Fruit fly (Drosophila melanogaster) whole organism, embryonic: ENCODE results near the gene Atg6.

ENCODE experiments used
- Ada2b ChIP-seq: fragments of 200-800 bp; sonication (Bioruptor generic); IDR thresholded peaks from 2 replicates; pipeline ENCODE4 v1.3.6; 2022; ENCODE audit warnings: missing biosample characterization, missing genetic modification characterization
- Atf6 ChIP-seq: fragments of 200-800 bp; sonication (Bioruptor generic); IDR thresholded peaks from 2 replicates; pipeline ENCODE4 v1.3.6; 2022; ENCODE audit warnings: missing biosample characterization, missing genetic modification characterization
- BtbVII ChIP-seq: fragments of 200-800 bp; sonication (Bioruptor generic); optimal IDR thresholded peaks from 3 replicates; lab custom pipeline; 2017; ENCODE audit warnings: missing biosample characterization, mild to moderate bottlenecking, missing genetic modification characterization
- CG10147 ChIP-seq: fragments of 200-800 bp; sonication (Bioruptor generic); optimal IDR thresholded peaks from 2 replicates; lab custom pipeline; 2019; ENCODE audit warnings: missing biosample characterization, mild to moderate bottlenecking, missing genetic modification characterization, moderate library complexity
- CG10209 ChIP-seq: fragments of 200-800 bp; sonication (Bioruptor generic); optimal IDR thresholded peaks from 3 replicates; lab custom pipeline; 2017; ENCODE audit warnings: missing biosample characterization, mild to moderate bottlenecking, missing genetic modification characterization, missing genetic modification reagents
- CG10431 ChIP-seq: fragments of 200-800 bp; sonication (Bioruptor generic); optimal IDR thresholded peaks from 3 replicates; lab custom pipeline; 2018; ENCODE audit warnings: missing biosample characterization, mild to moderate bottlenecking, missing genetic modification characterization
- CG10543 ChIP-seq: fragments of 200-800 bp; sonication (Bioruptor generic); optimal IDR thresholded peaks from 3 replicates; lab custom pipeline; 2017; ENCODE audit warnings: missing biosample characterization, mild to moderate bottlenecking, missing genetic modification characterization, moderate library complexity
- CG10565 ChIP-seq: fragments of 200-800 bp; sonication (Bioruptor generic); optimal IDR thresholded peaks from 3 replicates; lab custom pipeline; 2016; ENCODE audit warnings: missing biosample characterization, mild to moderate bottlenecking, missing genetic modification characterization
- CG11456 ChIP-seq: fragments of 200-800 bp; sonication (Bioruptor generic); IDR thresholded peaks from 3 replicates; pipeline ENCODE4 v1.3.6; 2022; ENCODE audit warnings: missing biosample characterization, missing genetic modification characterization
- CG12155 ChIP-seq: fragments of 200-800 bp; sonication (Bioruptor generic); optimal IDR thresholded peaks from 3 replicates; lab custom pipeline; 2016; ENCODE audit warnings: missing biosample characterization, missing genetic modification characterization
- CG14710 ChIP-seq: fragments of 200-800 bp; sonication (Bioruptor generic); optimal IDR thresholded peaks from 3 replicates; lab custom pipeline; 2019; ENCODE audit warnings: missing biosample characterization, mild to moderate bottlenecking, missing genetic modification characterization, moderate library complexity
- CG15479 ChIP-seq: fragments of 200-800 bp; sonication (Bioruptor generic); optimal IDR thresholded peaks from 3 replicates; lab custom pipeline; 2019; ENCODE audit warnings: missing biosample characterization, mild to moderate bottlenecking, missing genetic modification characterization, moderate library complexity
- CG17361 ChIP-seq: fragments of 200-800 bp; sonication (Bioruptor generic); IDR thresholded peaks from 3 replicates; pipeline ENCODE4 v1.3.6; 2022; ENCODE audit warnings: missing biosample characterization, missing genetic modification characterization
- CG17385 ChIP-seq: fragments of 200-800 bp; sonication (Bioruptor generic); optimal IDR thresholded peaks from 3 replicates; lab custom pipeline; 2018; ENCODE audit warnings: missing biosample characterization, mild to moderate bottlenecking, missing genetic modification characterization
- CG18011 ChIP-seq: fragments of 200-800 bp; sonication (Bioruptor generic); optimal IDR thresholded peaks from 2 replicates; lab custom pipeline; 2017; ENCODE audit warnings: missing biosample characterization, missing genetic modification characterization, mild to moderate bottlenecking, moderate library complexity, missing genotype
- CG18599 ChIP-seq: fragments of 200-800 bp; sonication (Bioruptor generic); optimal IDR thresholded peaks from 3 replicates; lab custom pipeline; 2017; ENCODE audit warnings: missing biosample characterization, missing genetic modification characterization, mild to moderate bottlenecking, moderate library complexity, missing genetic modification reagents
- CG32767 ChIP-seq: fragments of 200-800 bp; sonication (Bioruptor generic); IDR thresholded peaks from 2 replicates; pipeline ENCODE4 v1.3.6; 2022; ENCODE audit warnings: missing biosample characterization, missing genetic modification characterization
- CG34422 ChIP-seq: fragments of 200-800 bp; sonication (Bioruptor generic); IDR thresholded peaks from 3 replicates; pipeline ENCODE4 v1.3.6; 2022; ENCODE audit warnings: missing biosample characterization, missing genetic modification characterization
- CG4820 ChIP-seq: fragments of 200-800 bp; sonication (Bioruptor generic); optimal IDR thresholded peaks from 3 replicates; lab custom pipeline; 2016; ENCODE audit warnings: missing biosample characterization, missing genetic modification characterization
- CG6854 ChIP-seq: fragments of 200-800 bp; sonication (Bioruptor generic); optimal IDR thresholded peaks from 3 replicates; lab custom pipeline; 2017; ENCODE audit warnings: missing biosample characterization, mild to moderate bottlenecking, missing genetic modification characterization
- CG8089 ChIP-seq: fragments of 200-800 bp; sonication (Bioruptor generic); optimal IDR thresholded peaks from 3 replicates; lab custom pipeline; 2016; ENCODE audit warnings: missing biosample characterization, missing genetic modification characterization
- CrebB ChIP-seq: fragments of 200-800 bp; sonication (Bioruptor generic); optimal IDR thresholded peaks from 3 replicates; lab custom pipeline; 2018; ENCODE audit warnings: missing biosample characterization, mild to moderate bottlenecking, missing genetic modification characterization
- Drgx ChIP-seq: fragments of 200-800 bp; sonication (Bioruptor generic); IDR thresholded peaks from 2 replicates; pipeline ENCODE4 v1.3.6; 2022; ENCODE audit warnings: missing biosample characterization, missing genetic modification characterization
- ERR ChIP-seq: fragments of 200-800 bp; sonication (Bioruptor generic); optimal IDR thresholded peaks from 2 replicates; lab custom pipeline; 2016; ENCODE audit warnings: missing biosample characterization, missing genetic modification characterization
- MBD-R2 ChIP-seq: fragments of 200-800 bp; sonication (Bioruptor generic); IDR thresholded peaks from 2 replicates; pipeline ENCODE4 v1.3.6; 2022; ENCODE audit warnings: missing biosample characterization, missing genetic modification characterization
- MESR4 ChIP-seq: fragments of 200-800 bp; sonication (Bioruptor generic); optimal IDR thresholded peaks from 2 replicates; lab custom pipeline; 2018; ENCODE audit warnings: missing biosample characterization, mild to moderate bottlenecking, missing genetic modification characterization, moderate library complexity
- Med ChIP-seq: fragments of 200-800 bp; sonication (Bioruptor generic); peaks from one replicate; lab custom pipeline; 2016; ENCODE audit warnings: missing biosample characterization, missing genetic modification characterization, mild to moderate bottlenecking, inconsistent platforms, moderate library complexity
- Nf-YB ChIP-seq: fragments of 200-800 bp; sonication (Bioruptor generic); optimal IDR thresholded peaks from 3 replicates; lab custom pipeline; 2019; ENCODE audit warnings: missing biosample characterization, mild to moderate bottlenecking, missing genetic modification characterization, moderate library complexity
- Sry-δ ChIP-seq: fragments of 200-800 bp; sonication (Bioruptor generic); optimal IDR thresholded peaks from 2 replicates; lab custom pipeline; 2016; ENCODE audit warnings: missing biosample characterization, missing genetic modification characterization
- Xbp1 ChIP-seq: fragments of 200-800 bp; sonication (Bioruptor generic); optimal IDR thresholded peaks from 3 replicates; lab custom pipeline; 2016; ENCODE audit warnings: missing biosample characterization, mild to moderate bottlenecking, missing genetic modification characterization
- ash1 ChIP-seq: fragments of 200-800 bp; sonication (Bioruptor generic); optimal IDR thresholded peaks from 2 replicates; lab custom pipeline; 2018; ENCODE audit warnings: missing biosample characterization, mild to moderate bottlenecking, missing genetic modification characterization
- bab2 ChIP-seq: fragments of 200-800 bp; sonication (Bioruptor generic); optimal IDR thresholded peaks from 2 replicates; lab custom pipeline; 2016; ENCODE audit warnings: missing biosample characterization, missing genetic modification characterization
- br ChIP-seq: fragments of >200 bp; optimal IDR thresholded peaks from 2 replicates; lab custom pipeline; 2017
- bsh ChIP-seq, 2 experiments: fragments of 200-800 bp; sonication (Bioruptor generic); optimal IDR thresholded peaks; 2 replicates each; lab custom pipeline; 2017 to 2018; ENCODE audit warnings: mild to moderate bottlenecking in 2 of 2, missing biosample characterization in 2 of 2, missing genetic modification characterization in 2 of 2, moderate library complexity in 1 of 2
- cg ChIP-seq: fragments of 200-800 bp; sonication (Bioruptor generic); optimal IDR thresholded peaks from 3 replicates; lab custom pipeline; 2019; ENCODE audit warnings: missing biosample characterization, mild to moderate bottlenecking, missing genetic modification characterization, moderate library complexity
- crol ChIP-seq: fragments of 200-800 bp; sonication (Bioruptor generic); IDR thresholded peaks from 2 replicates; pipeline ENCODE4 v1.3.6; 2022; ENCODE audit warnings: missing biosample characterization, missing genetic modification characterization
- cwo ChIP-seq: fragments of 200-800 bp; sonication (Bioruptor generic); optimal IDR thresholded peaks from 3 replicates; lab custom pipeline; 2017; ENCODE audit warnings: missing biosample characterization, missing genetic modification characterization, mild to moderate bottlenecking, moderate library complexity, missing genetic modification reagents
- da ChIP-seq: fragments of 200-800 bp; sonication (Bioruptor generic); optimal IDR thresholded peaks from 2 replicates; lab custom pipeline; 2016; ENCODE audit warnings: missing biosample characterization, missing genetic modification characterization
- gro ChIP-seq: fragments of 200-800 bp; sonication (Bioruptor generic); optimal IDR thresholded peaks from 2 replicates; lab custom pipeline; 2016; ENCODE audit warnings: missing biosample characterization, missing genetic modification characterization
- hb ChIP-seq: fragments of 200-800 bp; sonication (Bioruptor generic); IDR thresholded peaks from 3 replicates; pipeline ENCODE4 v1.3.6; 2022; ENCODE audit warnings: missing biosample characterization, missing genetic modification characterization; ENCODE audit not compliant: partially characterized antibody
- ind ChIP-seq: fragments of 200-800 bp; sonication (Bioruptor generic); optimal IDR thresholded peaks from 3 replicates; lab custom pipeline; 2016; ENCODE audit warnings: missing biosample characterization, missing genetic modification characterization
- mirr ChIP-seq: fragments of 200-800 bp; sonication (Bioruptor generic); optimal IDR thresholded peaks from 3 replicates; lab custom pipeline; 2018; ENCODE audit warnings: missing biosample characterization, mild to moderate bottlenecking, missing genetic modification characterization
- peb ChIP-seq: fragments of 200-800 bp; sonication (Bioruptor generic); IDR thresholded peaks from 2 replicates; pipeline ENCODE4 v1.3.6; 2022; ENCODE audit warnings: missing biosample characterization, missing genetic modification characterization
- prd ChIP-seq, 3 experiments: fragments of >200 bp in 2 of 3; fragments of 200-800 bp in 1 of 3; sonication (Bioruptor generic) in 1 of 3; optimal IDR thresholded peaks in 2 of 3; IDR thresholded peaks in 1 of 3; 2 replicates in 2 of 3; 3 replicates in 1 of 3; pipeline versions ENCODE4 v1.3.6 to Lab custom; 2017 to 2022; ENCODE audit warnings: missing biosample characterization in 1 of 3, missing genetic modification characterization in 1 of 3
- sens ChIP-seq: fragments of 200-800 bp; sonication (Bioruptor generic); peaks from one replicate; lab custom pipeline; 2016; ENCODE audit warnings: missing biosample characterization, missing genetic modification characterization
- shn ChIP-seq: fragments of 200-800 bp; sonication (Bioruptor generic); optimal IDR thresholded peaks from 3 replicates; lab custom pipeline; 2016; ENCODE audit warnings: missing biosample characterization, missing genetic modification characterization
- sug ChIP-seq: fragments of 200-800 bp; optimal IDR thresholded peaks from 2 replicates; lab custom pipeline; 2019; ENCODE audit warnings: missing biosample characterization, mild to moderate bottlenecking, missing genetic modification characterization, moderate library complexity
- tup ChIP-seq: fragments of 200-800 bp; sonication (Bioruptor generic); optimal IDR thresholded peaks from 2 replicates; lab custom pipeline; 2016; ENCODE audit warnings: missing biosample characterization, mild to moderate bottlenecking, missing genetic modification characterization, moderate library complexity
- unpg ChIP-seq: fragments of 200-800 bp; sonication (Bioruptor generic); optimal IDR thresholded peaks from 3 replicates; lab custom pipeline; 2018; ENCODE audit warnings: missing biosample characterization, mild to moderate bottlenecking, missing genetic modification characterization, moderate library complexity

Atg6 gene

DNA sequence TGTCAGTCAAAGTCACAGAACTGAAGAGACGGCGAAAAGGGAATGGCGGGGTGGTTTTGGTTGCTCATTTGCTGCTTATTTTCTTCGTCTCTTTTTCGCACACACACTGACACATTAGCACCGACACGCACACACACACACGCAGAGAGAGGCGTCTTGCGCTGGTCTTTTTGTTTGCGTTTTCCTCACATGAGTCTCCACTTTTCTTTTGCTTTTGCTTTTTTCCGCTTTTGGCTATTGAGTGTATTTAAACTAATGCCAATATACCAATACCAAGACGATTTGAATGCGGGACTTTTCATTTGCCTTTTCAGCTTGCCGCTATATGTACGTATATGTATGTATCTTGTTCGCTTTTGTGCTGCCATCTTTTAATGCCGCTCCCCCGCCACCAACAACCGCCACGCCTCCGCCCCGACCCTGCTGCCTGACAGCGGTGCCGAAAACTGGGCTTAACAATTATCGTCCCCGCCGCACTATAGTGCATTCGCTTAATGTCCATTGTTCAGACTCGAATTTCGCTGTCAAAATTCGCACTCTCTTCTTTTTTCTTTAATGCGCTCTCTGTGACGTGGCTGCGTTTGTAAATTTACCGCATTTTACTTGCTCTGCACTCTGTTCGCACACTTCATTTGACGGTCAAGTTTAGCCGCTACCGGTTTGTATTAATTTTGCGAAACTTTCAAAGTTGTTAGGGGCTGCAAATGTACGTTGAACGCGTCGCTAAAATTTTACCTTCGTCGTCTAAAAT, 3.2 kb downstream of the Atg6 start, which contains the start of gene CG5986 (continued):
- TF ChIP-seq shn (GFP tag; lab: Kevin White, UChicago) (no peak), cg (GFP tag; lab: Kevin White, UChicago) (peak; percentile 93), peb (GFP tag; lab: Robert Waterston, UW) (no peak), Med (GFP tag; lab: Kevin White, UChicago) (peak; percentile 72), mirr (GFP tag; lab: Kevin White, UChicago) (no peak), CG10209 (GFP tag; lab: Kevin White, UChicago) (no peak), Drgx (peak; percentile 72), CG34422 (GFP tag; lab: Robert Waterston, UW) (peak; percentile 52; the same call in 1 of the 3 replicates), CG14710 (tag; lab: Kevin White, UChicago) (no peak), prd (optimal IDR thresholded peaks at IDR 0.05; lab: Kevin White, UChicago) (no peak), prd (GFP tag; IDR thresholded peaks at IDR 0.05; lab: Robert Waterston, UW) (0 out of 3 replicates have a peak, but pooled peaks have one; percentile 20), Atf6 (GFP tag; lab: Robert Waterston, UW) (peak; percentile 33; the same call in 1 of the 2 replicates), sens (no peak), BtbVII (GFP tag; lab: Kevin White, UChicago) (no peak), CG15479 (GFP tag; lab: Kevin White, UChicago) (peak; percentile 46), Sry-δ (GFP tag; lab: Kevin White, UChicago) (no peak), CG17361 (GFP tag; lab: Robert Waterston, UW) (no peak), CG12155 (no peak), Xbp1 (GFP tag; lab: Kevin White, UChicago) (no peak), unpg (GFP tag; lab: Kevin White, UChicago) (no peak), MBD-R2 (GFP tag; lab: Robert Waterston, UW) (peak; percentile 30; the same call in 1 of the 2 replicates), CG10147 (GFP tag; lab: Kevin White, UChicago) (no peak), CG10565 (no peak), CG18011 (GFP tag; lab: Kevin White, UChicago) (no peak), sug (tag; lab: Kevin White, UChicago) (peak; percentile 6), Ada2b (no peak), CG10431 (GFP tag; lab: Kevin White, UChicago) (peak; percentile 44), CG11456 (GFP tag; lab: Robert Waterston, UW) (no peak), CrebB (tag; lab: Kevin White, UChicago) (no peak), cwo (GFP tag; lab: Kevin White, UChicago) (no peak), gro (no peak), CG4820 (GFP tag; lab: Kevin White, UChicago) (no peak), ash1 (no peak), crol (GFP tag; lab: Robert Waterston, UW) (peak; percentile 86), tup (GFP tag; lab: Kevin White, UChicago) (no peak), ind (GFP tag; lab: Kevin White, UChicago) (no peak), bab2 (GFP tag; lab: Kevin White, UChicago) (no peak), CG32767 (GFP tag; lab: Robert Waterston, UW) (peak; percentile 37; the same call in 1 of the 2 replicates), hb (GFP tag; lab: Robert Waterston, UW) (no peak), ERR (GFP tag; lab: Kevin White, UChicago) (peak; percentile 64), MESR4 (GFP tag; lab: Kevin White, UChicago) (peak; percentile 58), Nf-YB (GFP tag; lab: Kevin White, UChicago) (peak; percentile 11), CG10543 (GFP tag; lab: Kevin White, UChicago) (peak; percentile 19), br (lab: Kevin White, UChicago) (no peak), CG18599 (GFP tag; lab: Kevin White, UChicago) (peak; percentile 3), bsh (GFP tag; optimal IDR thresholded peaks at IDR 0.05; lab: Kevin White, UChicago) (peak in 1 of 2 experiments; percentile 36), CG17385 (GFP tag; lab: Kevin White, UChicago) (peak; percentile 57), CG8089 (GFP tag; lab: Kevin White, UChicago) (no peak), CG6854 (GFP tag; lab: Kevin White, UChicago) (no peak), da (no peak)
